Worm (Caenorhabditis elegans): ENCODE data around the gene gpd-3.

gpd-3 gene

ce11 chrX:3106137-3106536, 7.0 kb downstream of the gpd-3 start, which contains the start of gene K10B3.5 (continued):
- TF ChIP-seq pag-3 (tag; optimal IDR thresholded peaks at IDR 0.05; ENCODE audit: borderline replicate concordance, insufficient read depth) (peak; percentile 60), mab-9 (GFP tag; IDR thresholded peaks at IDR 0.05) (no peak), nhr-237 (tag; optimal IDR thresholded peaks at IDR 0.05) (no peak), nhr-20 (tag; optimal IDR thresholded peaks at IDR 0.05) (peak; percentile 71), lin-35 (GFP tag; optimal IDR thresholded peaks at IDR 0.05) (peak; percentile 70 to 91), unc-98 (GFP tag; IDR thresholded peaks at IDR 0.05) (no peak), fkh-4 (tag; optimal IDR thresholded peaks at IDR 0.05; ENCODE audit: borderline replicate concordance) (no peak), nhr-71 (tag; optimal IDR thresholded peaks at IDR 0.05) (peak; percentile 81), vab-15 (tag; optimal IDR thresholded peaks at IDR 0.05) (no peak), ztf-11 (tag; optimal IDR thresholded peaks at IDR 0.05) (peak in 1 of 2 experiments; percentile 11), C16A3.4 (tag; optimal IDR thresholded peaks at IDR 0.05) (peak; percentile 82), egl-13 (tag; optimal IDR thresholded peaks at IDR 0.05) (peak; percentile 5), hpl-2 (GFP tag; optimal IDR thresholded peaks at IDR 0.05) (no peak), lin-13 (GFP tag; optimal IDR thresholded peaks at IDR 0.05) (peak; percentile 69), dpl-1 (GFP tag; optimal IDR thresholded peaks at IDR 0.05) (peak; percentile 78 to 88 (median 82)), hlh-4 (tag; optimal IDR thresholded peaks at IDR 0.05) (no peak), tlp-1 (tag; optimal IDR thresholded peaks at IDR 0.05) (no peak), unc-62 (GFP tag; optimal IDR thresholded peaks at IDR 0.05) (no peak), lsy-2 (tag; optimal IDR thresholded peaks at IDR 0.05) (peak; percentile 63 to 74), zag-1 (tag; optimal IDR thresholded peaks at IDR 0.05) (no peak), F16B12.6 (tag; optimal IDR thresholded peaks at IDR 0.05) (no peak), ets-5 (GFP tag; IDR thresholded peaks at IDR 0.05) (no peak), blmp-1 (tag; optimal IDR thresholded peaks at IDR 0.05) (peak; percentile 82), sox-4 (tag; optimal IDR thresholded peaks at IDR 0.05) (no peak), ceh-8 (GFP tag; optimal IDR thresholded peaks at IDR 0.05) (no peak), nhr-12 (tag; optimal IDR thresholded peaks at IDR 0.05) (no peak), unc-30 (tag; optimal IDR thresholded peaks at IDR 0.05) (no peak), ztf-4 (tag; optimal IDR thresholded peaks at IDR 0.05) (no peak), nhr-77 (tag; optimal IDR thresholded peaks at IDR 0.05) (peak; percentile 59), lin-15B (tag; optimal IDR thresholded peaks at IDR 0.05) (peak; percentile 51), zip-4 (GFP tag; optimal IDR thresholded peaks at IDR 0.05) (no peak), grh-1 (GFP tag; IDR thresholded peaks at IDR 0.05) (no peak), C04F5.9 (tag; optimal IDR thresholded peaks at IDR 0.05) (no peak), fos-1 (tag; optimal IDR thresholded peaks at IDR 0.05) (peak; percentile 41), snpc-4 (tag; optimal IDR thresholded peaks at IDR 0.05) (peak; percentile 43), C34B4.2 (tag; optimal IDR thresholded peaks at IDR 0.05) (no peak), aha-1 (tag; optimal IDR thresholded peaks at IDR 0.05) (no peak), egl-27 (tag; optimal IDR thresholded peaks at IDR 0.05) (no peak), nhr-76 (tag; optimal IDR thresholded peaks at IDR 0.05) (no peak), skn-1 (tag; optimal IDR thresholded peaks at IDR 0.05) (peak; percentile 48), pax-3 (tag; optimal IDR thresholded peaks at IDR 0.05) (no peak), dsc-1 (tag; optimal IDR thresholded peaks at IDR 0.05) (peak; percentile 55), alr-1 (tag; optimal IDR thresholded peaks at IDR 0.05; ENCODE audit: borderline replicate concordance) (no peak), fkh-10 (GFP tag; optimal IDR thresholded peaks at IDR 0.05) (no peak), elt-2 (tag; optimal IDR thresholded peaks at IDR 0.05) (peak; percentile 40), nhr-28 (tag; optimal IDR thresholded peaks at IDR 0.05) (no peak), pqm-1 (tag; optimal IDR thresholded peaks at IDR 0.05) (no peak), aly-2 (tag; optimal IDR thresholded peaks at IDR 0.05) (no peak), nhr-90 (tag; optimal IDR thresholded peaks at IDR 0.05; ENCODE audit: poor library complexity) (peak; percentile 69), nhr-11 (tag; optimal IDR thresholded peaks at IDR 0.05) (no peak), nhr-85 (tag) (peak; percentile 85), nhr-84 (tag; optimal IDR thresholded peaks at IDR 0.05) (no peak), sptf-1 (tag; optimal IDR thresholded peaks at IDR 0.05) (no peak)

Measured in whole organism, L1 larva.